Fruit fly (Drosophila melanogaster) whole organism, embryonic: ENCODE data around the gene CG6511.

ENCODE experiments used
- Awh ChIP-seq: fragments of 200-800 bp; sonication (Bioruptor generic); IDR thresholded peaks from 2 replicates; pipeline ENCODE4, ENCODE4 v1.3.6; 2022; ENCODE audit warnings: missing biosample characterization, missing genetic modification characterization
- Bdp1 ChIP-seq: fragments of 200-800 bp; sonication (Bioruptor generic); optimal IDR thresholded peaks from 3 replicates; lab custom pipeline; 2016; ENCODE audit warnings: missing biosample characterization, missing genetic modification characterization
- C15 ChIP-seq: fragments of 200-800 bp; sonication (Bioruptor generic); IDR thresholded peaks from 3 replicates; pipeline ENCODE4 v1.3.6; 2022; ENCODE audit warnings: missing biosample characterization, missing genetic modification characterization
- CG10147 ChIP-seq: fragments of 200-800 bp; sonication (Bioruptor generic); optimal IDR thresholded peaks from 2 replicates; lab custom pipeline; 2019; ENCODE audit warnings: missing biosample characterization, mild to moderate bottlenecking, missing genetic modification characterization, moderate library complexity
- CG1024 ChIP-seq: fragments of 200-800 bp; sonication (Bioruptor generic); IDR thresholded peaks from 2 replicates; pipeline ENCODE4 v1.3.6; 2022; ENCODE audit warnings: missing biosample characterization, missing genetic modification characterization
- CG10321 ChIP-seq: fragments of 200-800 bp; sonication (Bioruptor generic); IDR thresholded peaks from 2 replicates; pipeline ENCODE4 v1.3.6; 2022; ENCODE audit warnings: missing biosample characterization, missing genetic modification characterization
- CG10462 ChIP-seq: fragments of 200-800 bp; sonication (Bioruptor generic); optimal IDR thresholded peaks from 2 replicates; lab custom pipeline; 2016; ENCODE audit warnings: missing biosample characterization, missing genetic modification characterization
- CG10654 ChIP-seq: fragments of 200-800 bp; sonication (Bioruptor generic); optimal IDR thresholded peaks from 2 replicates; lab custom pipeline; 2016; ENCODE audit warnings: missing biosample characterization, missing genetic modification characterization
- CG10959 ChIP-seq: fragments of 200-800 bp; sonication (Bioruptor generic); IDR thresholded peaks from 2 replicates; pipeline ENCODE4 v1.3.6; 2022; ENCODE audit warnings: missing biosample characterization, missing genetic modification characterization
- CG11247 ChIP-seq: fragments of 200-800 bp; sonication (Bioruptor generic); IDR thresholded peaks from 2 replicates; pipeline ENCODE4 v1.3.6; 2022; ENCODE audit warnings: missing biosample characterization, missing genetic modification characterization
- CG14965 ChIP-seq: fragments of 200-800 bp; sonication (Bioruptor generic); optimal IDR thresholded peaks from 2 replicates; lab custom pipeline; 2016; ENCODE audit warnings: missing biosample characterization, missing genetic modification characterization, borderline replicate concordance
- CG17328 ChIP-seq: fragments of 200-800 bp; sonication (Bioruptor generic); IDR thresholded peaks from 2 replicates; pipeline ENCODE4 v1.3.6; 2022; ENCODE audit warnings: missing biosample characterization, missing genetic modification characterization
- CG31365 ChIP-seq: fragments of 200-800 bp; sonication (Bioruptor generic); optimal IDR thresholded peaks from 2 replicates; lab custom pipeline; 2018; ENCODE audit warnings: missing biosample characterization, mild to moderate bottlenecking, missing genetic modification characterization
- CG33213 ChIP-seq: fragments of 200-800 bp; sonication (Bioruptor generic); optimal IDR thresholded peaks from 3 replicates; lab custom pipeline; 2016; ENCODE audit warnings: missing biosample characterization, missing genetic modification characterization
- CG4328 ChIP-seq: fragments of 200-800 bp; sonication (Bioruptor generic); optimal IDR thresholded peaks from 3 replicates; lab custom pipeline; 2017; ENCODE audit warnings: missing biosample characterization, missing genetic modification reagents, missing genetic modification characterization
- CG43689 ChIP-seq: fragments of 200-800 bp; sonication (Bioruptor generic); IDR thresholded peaks from 2 replicates; pipeline ENCODE4 v1.3.6; 2022; ENCODE audit warnings: missing biosample characterization, missing genetic modification characterization
- CG6813 ChIP-seq: fragments of 200-800 bp; sonication (Bioruptor generic); optimal IDR thresholded peaks from 2 replicates; lab custom pipeline; 2017; ENCODE audit warnings: missing biosample characterization, missing genetic modification characterization, mild to moderate bottlenecking, moderate library complexity, missing genetic modification reagents
- CG8944 ChIP-seq: fragments of 200-800 bp; sonication (Bioruptor generic); optimal IDR thresholded peaks from 3 replicates; lab custom pipeline; 2016; ENCODE audit warnings: missing biosample characterization, missing genetic modification characterization
- CG9215 ChIP-seq: fragments of 200-800 bp; sonication (Bioruptor generic); IDR thresholded peaks from 2 replicates; pipeline ENCODE4 v1.3.6; 2022; ENCODE audit warnings: missing biosample characterization, missing genetic modification characterization
- Dp ChIP-seq: fragments of 200-800 bp; sonication (Bioruptor generic); optimal IDR thresholded peaks from 2 replicates; lab custom pipeline; 2018; ENCODE audit warnings: missing biosample characterization, mild to moderate bottlenecking, missing genetic modification characterization, moderate library complexity
- E2f2 ChIP-seq: fragments of 200-800 bp; sonication (Bioruptor generic); IDR thresholded peaks from 2 replicates; pipeline ENCODE4 v1.3.6; 2022; ENCODE audit warnings: missing biosample characterization, missing genetic modification characterization
- Elba2 ChIP-seq: fragments of 200-800 bp; sonication (Bioruptor generic); optimal IDR thresholded peaks from 3 replicates; lab custom pipeline; 2016; ENCODE audit warnings: missing biosample characterization, missing genetic modification characterization
- Hmr ChIP-seq: fragments of 200-800 bp; sonication (Bioruptor generic); optimal IDR thresholded peaks from 3 replicates; lab custom pipeline; 2017; ENCODE audit warnings: mild to moderate bottlenecking, missing biosample characterization, missing genetic modification reagents, missing genetic modification characterization
- Hr3 ChIP-seq: fragments of 200-800 bp; sonication (Bioruptor generic); optimal IDR thresholded peaks from 3 replicates; lab custom pipeline; 2016; ENCODE audit warnings: missing biosample characterization, missing genetic modification characterization
- MBD-R2 ChIP-seq: fragments of 200-800 bp; sonication (Bioruptor generic); IDR thresholded peaks from 2 replicates; pipeline ENCODE4 v1.3.6; 2022; ENCODE audit warnings: missing biosample characterization, missing genetic modification characterization
- Meics ChIP-seq: fragments of 200-800 bp; sonication (Bioruptor generic); optimal IDR thresholded peaks from 2 replicates; lab custom pipeline; 2017; ENCODE audit warnings: missing biosample characterization, mild to moderate bottlenecking, missing genetic modification characterization
- Mes4 ChIP-seq: fragments of 200-800 bp; sonication (Bioruptor generic); optimal IDR thresholded peaks from 2 replicates; lab custom pipeline; 2016; ENCODE audit warnings: missing biosample characterization, missing genetic modification characterization
- NFAT ChIP-seq: fragments of 200-800 bp; sonication (Bioruptor generic); IDR thresholded peaks from 2 replicates; pipeline ENCODE4 v1.3.6; 2022; ENCODE audit warnings: missing biosample characterization, missing genetic modification characterization
- Nf-YB ChIP-seq: fragments of 200-800 bp; sonication (Bioruptor generic); optimal IDR thresholded peaks from 3 replicates; lab custom pipeline; 2019; ENCODE audit warnings: missing biosample characterization, mild to moderate bottlenecking, missing genetic modification characterization, moderate library complexity
- NfI ChIP-seq: fragments of 200-800 bp; sonication (Bioruptor generic); optimal IDR thresholded peaks from 3 replicates; lab custom pipeline; 2018; ENCODE audit warnings: missing biosample characterization, mild to moderate bottlenecking, missing genetic modification characterization, moderate library complexity
- Poxn ChIP-seq: fragments of 200-800 bp; sonication (Bioruptor generic); IDR thresholded peaks from 2 replicates; pipeline ENCODE4 v1.3.6; 2022; ENCODE audit warnings: missing biosample characterization, missing genetic modification characterization
- Ptx1 ChIP-seq: fragments of 200-800 bp; sonication (Bioruptor generic); IDR thresholded peaks from 2 replicates; pipeline ENCODE4 v1.3.6; 2022; ENCODE audit warnings: missing biosample characterization, missing genetic modification characterization
- Xrp1 ChIP-seq: fragments of 200-800 bp; sonication (Bioruptor generic); IDR thresholded peaks from 2 replicates; pipeline ENCODE4 v1.3.6; 2022; ENCODE audit warnings: missing biosample characterization, missing genetic modification characterization
- YL-1 ChIP-seq: fragments of 200-800 bp; sonication (Bioruptor generic); optimal IDR thresholded peaks from 3 replicates; lab custom pipeline; 2017; ENCODE audit warnings: missing biosample characterization, mild to moderate bottlenecking, missing genetic modification characterization
- az2 ChIP-seq: fragments of 200-800 bp; sonication (Bioruptor generic); optimal IDR thresholded peaks from 3 replicates; lab custom pipeline; 2016; ENCODE audit warnings: missing biosample characterization, missing genetic modification characterization
- cwo ChIP-seq: fragments of 200-800 bp; sonication (Bioruptor generic); optimal IDR thresholded peaks from 3 replicates; lab custom pipeline; 2017; ENCODE audit warnings: missing biosample characterization, missing genetic modification characterization, mild to moderate bottlenecking, moderate library complexity, missing genetic modification reagents
- dmrt11E ChIP-seq: fragments of 200-800 bp; sonication (Bioruptor generic); optimal IDR thresholded peaks from 3 replicates; lab custom pipeline; 2018; ENCODE audit warnings: missing biosample characterization, mild to moderate bottlenecking, missing genetic modification characterization, moderate library complexity
- dmrt99B ChIP-seq: fragments of 200-800 bp; sonication (Bioruptor generic); optimal IDR thresholded peaks from 2 replicates; lab custom pipeline; 2018; ENCODE audit warnings: missing biosample characterization, mild to moderate bottlenecking, missing genetic modification characterization, moderate library complexity
- dysf ChIP-seq: fragments of 200-800 bp; sonication (Bioruptor generic); IDR thresholded peaks from 3 replicates; pipeline ENCODE4 v1.3.6; 2022; ENCODE audit warnings: missing biosample characterization, missing genetic modification characterization
- en ChIP-seq: fragments of 200-800 bp; sonication (Bioruptor generic); optimal IDR thresholded peaks from 2 replicates; lab custom pipeline; 2016; ENCODE audit warnings: missing biosample characterization, missing genetic modification characterization
- fu2 ChIP-seq: fragments of 200-800 bp; sonication (Bioruptor generic); optimal IDR thresholded peaks from 2 replicates; lab custom pipeline; 2016; ENCODE audit warnings: missing biosample characterization, missing genetic modification characterization
- grn ChIP-seq: fragments of 200-800 bp; sonication (Bioruptor generic); optimal IDR thresholded peaks from 3 replicates; lab custom pipeline; 2017; ENCODE audit warnings: missing biosample characterization, missing genetic modification characterization
- lab ChIP-seq: fragments of 200-800 bp; sonication (Bioruptor generic); optimal IDR thresholded peaks from 3 replicates; lab custom pipeline; 2017; ENCODE audit warnings: missing biosample characterization, missing genetic modification characterization, mild to moderate bottlenecking, moderate library complexity, missing genetic modification reagents
- lov ChIP-seq, 2 experiments: fragments of 200-800 bp in 1 of 2; fragments of >200 bp in 1 of 2; sonication (Bioruptor generic) in 1 of 2; IDR thresholded peaks in 1 of 2; optimal IDR thresholded peaks in 1 of 2; 2 replicates in 1 of 2; 3 replicates in 1 of 2; pipeline versions ENCODE4 v1.3.6 to Lab custom; 2017 to 2022; ENCODE audit warnings: missing biosample characterization in 1 of 2, missing genetic modification characterization in 1 of 2
- odd ChIP-seq: fragments of 200-800 bp; sonication (Bioruptor generic); optimal IDR thresholded peaks from 2 replicates; lab custom pipeline; 2017; ENCODE audit warnings: missing biosample characterization, mild to moderate bottlenecking, missing genetic modification characterization
- otp ChIP-seq: fragments of 200-800 bp; sonication (Bioruptor generic); IDR thresholded peaks from 3 replicates; pipeline ENCODE4, ENCODE4 v1.3.6; 2022; ENCODE audit warnings: missing biosample characterization, missing genetic modification characterization
- pan ChIP-seq, 4 experiments: fragments of >200 bp in 3 of 4; fragments of 200-800 bp in 1 of 4; sonication (Bioruptor generic) in 1 of 4; optimal IDR thresholded peaks in 3 of 4; IDR thresholded peaks in 1 of 4; 2 replicates each; pipeline versions ENCODE4 v1.3.6 to Lab custom; 2017 to 2022; ENCODE audit warnings: missing biosample characterization in 2 of 4, missing genetic modification characterization in 2 of 4, mixed read lengths in 1 of 4
- run ChIP-seq: fragments of 200-800 bp; sonication (Bioruptor generic); optimal IDR thresholded peaks from 3 replicates; lab custom pipeline; 2018; ENCODE audit warnings: missing biosample characterization, mild to moderate bottlenecking, missing genetic modification characterization
- sd ChIP-seq: fragments of 200-800 bp; sonication (Bioruptor generic); optimal IDR thresholded peaks from 3 replicates; lab custom pipeline; 2018; ENCODE audit warnings: missing biosample characterization, mild to moderate bottlenecking, missing genetic modification characterization, moderate library complexity
- vnd ChIP-seq: fragments of 200-800 bp; sonication (Bioruptor generic); IDR thresholded peaks from 3 replicates; pipeline ENCODE4 v1.3.6; 2022; ENCODE audit warnings: missing biosample characterization, missing genetic modification characterization; ENCODE audit not compliant: partially characterized antibody

CG6511 gene

DNA sequence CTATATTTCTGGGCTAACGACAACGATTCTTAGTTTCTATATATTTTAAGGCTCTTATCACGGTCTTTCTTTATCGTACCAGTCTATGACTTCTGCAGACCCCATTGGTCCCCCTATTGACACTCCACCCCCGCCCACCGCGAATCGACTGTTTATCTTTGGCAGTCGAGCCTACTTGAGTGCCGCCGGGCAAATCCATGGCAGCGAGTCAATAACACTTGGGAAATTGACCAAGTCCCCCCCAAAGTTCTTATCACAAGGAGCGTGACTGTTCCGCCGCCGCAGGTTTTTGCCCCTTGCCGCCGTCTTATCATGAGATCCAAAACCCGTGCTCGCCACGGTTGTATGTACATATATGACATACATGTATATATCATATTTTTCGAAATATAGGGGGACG is 21.5 kb upstream of the CG6511 start (continued):
- no peak for TF ChIP-seq Bdp1
- peak; percentile 61; the same call in 1 of the 3 replicates for TF ChIP-seq otp (GFP tag; lab: Robert Waterston, UW)
- no peak for TF ChIP-seq lov (optimal IDR thresholded peaks at IDR 0.05; lab: Kevin White, UChicago)
- no peak for TF ChIP-seq lov (GFP tag; IDR thresholded peaks at IDR 0.05; lab: Robert Waterston, UW)
- peak; percentile 35; the same call in 1 of the 2 replicates for TF ChIP-seq CG11247 (GFP tag; lab: Robert Waterston, UW)
- TF ChIP-seq C15 (GFP tag; lab: Robert Waterston, UW): no peak
- peak; percentile 50 for TF ChIP-seq vnd
- peak; percentile 26 for TF ChIP-seq CG4328
- TF ChIP-seq az2 (GFP tag; lab: Kevin White, UChicago): no peak
- TF ChIP-seq lab (GFP tag; lab: Kevin White, UChicago): peak; percentile 82
- peak; percentile 22; the same call in 1 of the 2 replicates for TF ChIP-seq NFAT (GFP tag; lab: Robert Waterston, UW)
- TF ChIP-seq Dp (GFP tag; lab: Kevin White, UChicago): no peak
- no peak for TF ChIP-seq run (tag; lab: Kevin White, UChicago)
- TF ChIP-seq CG14965 (GFP tag; lab: Kevin White, UChicago): no peak
- TF ChIP-seq MBD-R2 (GFP tag; lab: Robert Waterston, UW): no peak
- no peak for TF ChIP-seq Hmr (GFP tag; lab: Kevin White, UChicago)
- no peak for TF ChIP-seq Meics
- TF ChIP-seq CG6813: peak; percentile 54
- no peak for TF ChIP-seq fu2 (GFP tag; lab: Kevin White, UChicago)
- TF ChIP-seq dmrt99B (tag; lab: Kevin White, UChicago): no peak
- TF ChIP-seq odd (GFP tag; lab: Kevin White, UChicago): peak; percentile 30
- TF ChIP-seq YL-1: no peak
- TF ChIP-seq Xrp1 (GFP tag; lab: Robert Waterston, UW): peak; percentile 54
- TF ChIP-seq CG31365 (tag; lab: Kevin White, UChicago): no peak
- TF ChIP-seq Nf-YB: peak; percentile 64
- no peak for TF ChIP-seq E2f2 (GFP tag; lab: Robert Waterston, UW)
- 0 out of 2 replicates have a peak, but pooled peaks have one; percentile 32 for TF ChIP-seq Awh (GFP tag; lab: Robert Waterston, UW)
- TF ChIP-seq CG10462 (GFP tag; lab: Kevin White, UChicago): no peak
- TF ChIP-seq en (GFP tag; lab: Kevin White, UChicago): no peak
- no peak for TF ChIP-seq dmrt11E (tag; lab: Kevin White, UChicago)
- 0 out of 2 replicates have a peak, but pooled peaks have one; percentile 15 for TF ChIP-seq CG1024 (GFP tag; lab: Robert Waterston, UW)
- TF ChIP-seq Elba2: no peak
- no peak for TF ChIP-seq dysf
- no peak for TF ChIP-seq CG10147 (GFP tag; lab: Kevin White, UChicago)
- TF ChIP-seq CG9215 (GFP tag; lab: Robert Waterston, UW): no peak
- TF ChIP-seq sd (tag; lab: Kevin White, UChicago): peak; percentile 5
- 0 out of 2 replicates have a peak, but pooled peaks have one; percentile 18 for TF ChIP-seq CG17328 (GFP tag; lab: Robert Waterston, UW)
- peak; percentile 86 for TF ChIP-seq grn
- TF ChIP-seq CG43689 (GFP tag; lab: Robert Waterston, UW): no peak
- TF ChIP-seq CG33213 (GFP tag; lab: Kevin White, UChicago): no peak
- no peak for TF ChIP-seq CG10321 (GFP tag; lab: Robert Waterston, UW)
- no peak for TF ChIP-seq Hr3 (GFP tag; lab: Kevin White, UChicago)
- TF ChIP-seq pan (optimal IDR thresholded peaks at IDR 0.05; lab: Kevin White, UChicago): no peak
- peak in 1 of 2 experiments; percentile 31 for TF ChIP-seq pan (GFP tag; optimal IDR thresholded peaks at IDR 0.05 in 1 of 2, IDR thresholded peaks at IDR 0.05 in 1 of 2)
- TF ChIP-seq Ptx1 (GFP tag; lab: Robert Waterston, UW): 0 out of 2 replicates have a peak, but pooled peaks have one; percentile 18
- TF ChIP-seq Poxn: no peak
- TF ChIP-seq NfI (GFP tag; lab: Kevin White, UChicago): no peak
- TF ChIP-seq CG8944: no peak
- TF ChIP-seq CG10654 (GFP tag; lab: Kevin White, UChicago): no peak
- no peak for TF ChIP-seq Mes4
- TF ChIP-seq cwo (GFP tag; lab: Kevin White, UChicago): peak; percentile 99
- no peak for TF ChIP-seq CG10959 (GFP tag; lab: Robert Waterston, UW)
